Fruit fly (Drosophila melanogaster) whole organism, embryonic: ENCODE data around the gene CG43117.

ENCODE experiments used
- CG4360 ChIP-seq: fragments of 200-800 bp; sonication (Bioruptor generic); IDR thresholded peaks from 2 replicates; pipeline ENCODE4 v1.3.6; 2022; ENCODE audit warnings: missing biosample characterization, missing genetic modification characterization
- CG7271 ChIP-seq: fragments of 200-800 bp; sonication (Bioruptor generic); optimal IDR thresholded peaks from 2 replicates; lab custom pipeline; 2018; ENCODE audit warnings: missing biosample characterization, mild to moderate bottlenecking, missing genetic modification characterization, moderate library complexity
- Fer2 ChIP-seq: fragments of 200-800 bp; sonication (Bioruptor generic); optimal IDR thresholded peaks from 2 replicates; lab custom pipeline; 2018; ENCODE audit warnings: missing biosample characterization, mild to moderate bottlenecking, missing genetic modification characterization, moderate library complexity
- Stat92E ChIP-seq, 3 experiments: fragments of >200 bp in 2 of 3; fragments of 200-800 bp in 1 of 3; sonication (Bioruptor generic) in 1 of 3; optimal IDR thresholded peaks; 2 replicates each; lab custom pipeline; 2017 to 2019; ENCODE audit warnings: missing biosample characterization in 3 of 3, missing genetic modification characterization in 3 of 3, mild to moderate bottlenecking in 1 of 3, moderate library complexity in 1 of 3

- no peak for TF ChIP-seq Fer2
- TF ChIP-seq Stat92E (GFP tag; optimal IDR thresholded peaks at IDR 0.05; lab: Kevin White, UChicago), result no peak
- no peak for TF ChIP-seq CG4360 (GFP tag; lab: Robert Waterston, UW)
- no peak for TF ChIP-seq CG7271 (tag; lab: Kevin White, UChicago)
Observed at dm6 chr3R:26478644-26479043, 24.1 kb downstream of the CG43117 start.
